Worm (Caenorhabditis elegans) whole organism, L4/young adult: Measurements from ENCODE around the gene R02E4.2.
A peak's percentile ranks its signal among the peaks of the same experiment; 100 is the strongest.

Source experiments
- W03F9.2 ChIP-seq: fragments of 150-350 bp; optimal IDR thresholded peaks from 2 replicates; lab custom pipeline; 2014; ENCODE audit warnings: missing biosample characterization, missing genetic modification characterization
- him-1 ChIP-seq: sonication (generic microtip); optimal IDR thresholded peaks from 2 replicates; lab custom pipeline; 2016; ENCODE audit warnings: missing genotype, missing genetic modification reagents, missing genetic modification characterization, missing compliant biosample characterization

ce11 chrX:4147600-4148448 lies 40.6 kb downstream of the R02E4.2 start:
- TF ChIP-seq W03F9.2 (tag; lab: Kevin White, UChicago) = peak; percentile 14
- TF ChIP-seq him-1 = peak; percentile 20
